Fruit fly (Drosophila melanogaster): ENCODE measurements around the gene jv.

Gene jv

dm6 chr3L:6589429-6590062 is at the start of gene jv:
Gene jv (minus strand): TSS chr3L:6589479.
- no peak for TF ChIP-seq CG17801 (GFP tag; optimal IDR thresholded peaks at IDR 0.05; ENCODE audit: partially characterized antibody)

dm6 chr3L:6623669-6624204 is 34.5 kb upstream of the jv start, which contains the start of gene GluRIA:
Gene GluRIA (plus strand): TSS chr3L:6624032.
- no peak for TF ChIP-seq CG17801 (GFP tag; optimal IDR thresholded peaks at IDR 0.05; ENCODE audit: partially characterized antibody)

DNA sequence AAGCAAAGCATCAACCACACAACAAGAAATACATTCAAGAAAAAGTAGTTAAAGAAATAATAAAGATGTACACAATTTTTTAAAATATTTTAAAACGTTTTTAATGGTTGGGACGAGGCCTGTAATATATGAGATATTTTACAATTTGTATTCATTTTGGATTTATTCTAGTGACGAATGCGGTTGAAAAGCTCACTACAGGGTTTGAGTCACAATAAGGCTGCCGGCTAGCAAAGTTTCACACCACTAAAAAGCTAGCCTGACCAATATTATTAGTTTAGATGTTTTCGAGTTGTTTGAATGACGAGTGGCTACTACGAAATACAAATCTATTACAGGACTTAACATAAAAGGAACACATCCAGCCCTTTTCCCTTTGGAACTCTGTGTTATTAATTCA is 29.8 kb upstream of the jv start:
- no peak for TF ChIP-seq CG17801 (GFP tag; optimal IDR thresholded peaks at IDR 0.05; ENCODE audit: partially characterized antibody)

- no peak for TF ChIP-seq CG17801 (GFP tag; optimal IDR thresholded peaks at IDR 0.05; ENCODE audit: partially characterized antibody)
These were observed 25.9 kb upstream of the jv start for dm6 chr3L:6615181-6615580.

DNA sequence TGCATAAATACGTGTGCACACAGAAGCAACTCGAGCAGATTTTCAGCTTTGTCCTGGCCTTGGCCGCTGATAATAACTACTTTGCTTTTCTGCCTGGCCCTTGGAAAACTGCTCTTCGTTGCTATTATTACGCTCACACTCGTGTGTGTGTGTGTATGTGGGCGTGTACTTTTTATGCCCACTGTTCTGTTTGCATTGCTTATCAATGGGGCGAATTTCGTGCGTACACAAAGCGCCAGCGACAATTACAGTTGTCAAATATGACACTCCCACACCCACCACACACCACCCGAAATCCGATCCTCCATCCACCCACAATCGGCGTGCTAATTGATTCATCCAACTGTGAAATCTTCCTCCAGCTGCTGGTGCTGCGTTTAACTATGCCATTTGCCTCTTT is 23.4 kb upstream of the jv start:
- no peak for TF ChIP-seq CG17801 (GFP tag; optimal IDR thresholded peaks at IDR 0.05; ENCODE audit: partially characterized antibody)

dm6 chr3L:6608884-6609552 is 19.7 kb upstream of the jv start, which contains the start of gene axed:
Gene axed (plus strand): TSS chr3L:6609325.
- no peak for TF ChIP-seq CG17801 (GFP tag; optimal IDR thresholded peaks at IDR 0.05; ENCODE audit: partially characterized antibody)

DNA sequence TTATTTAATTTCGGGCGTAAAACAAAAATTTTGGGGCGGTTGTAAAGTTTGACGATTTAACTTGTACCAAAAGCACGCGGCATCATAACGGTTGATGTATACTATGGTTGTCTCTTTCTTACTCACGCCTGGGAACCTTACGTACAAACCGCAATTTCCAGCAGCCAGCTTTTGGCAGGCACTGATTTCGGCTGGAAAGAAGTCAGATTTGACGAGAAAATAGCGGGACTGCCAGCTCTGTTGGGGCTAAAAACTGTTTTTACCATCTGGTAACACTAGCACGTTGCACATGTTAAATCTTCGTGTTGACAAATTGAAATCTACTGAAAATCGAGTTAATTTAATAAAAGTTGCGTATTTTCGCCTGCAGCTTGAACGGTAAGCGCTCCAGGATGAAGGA is 16.6 kb upstream of the jv start, which contains the start of gene zpg:
Gene zpg, minus strand, starts transcription at position 108 of the 400 bp plus-strand sequence.
- TF ChIP-seq CG17801 (GFP tag; optimal IDR thresholded peaks at IDR 0.05; ENCODE audit: partially characterized antibody): no peak

- no peak for TF ChIP-seq CG17801 (GFP tag; optimal IDR thresholded peaks at IDR 0.05; ENCODE audit: partially characterized antibody)
These were observed 14.0 kb upstream of the jv start, which contains the start of the genes ndl and Rexo5 for dm6 chr3L:6603266-6603734. Gene ndl (minus strand): TSS chr3L:6603366. Gene Rexo5 (plus strand): TSS chr3L:6603684.

- TF ChIP-seq CG17801 (GFP tag; optimal IDR thresholded peaks at IDR 0.05; ENCODE audit: partially characterized antibody): no peak
These were observed 11.9 kb downstream of the jv start for dm6 chr3L:6577313-6577852.

- TF ChIP-seq CG17801 (GFP tag; optimal IDR thresholded peaks at IDR 0.05; ENCODE audit: partially characterized antibody): no peak
These were observed 12.6 kb downstream of the jv start for dm6 chr3L:6576709-6577108.

DNA sequence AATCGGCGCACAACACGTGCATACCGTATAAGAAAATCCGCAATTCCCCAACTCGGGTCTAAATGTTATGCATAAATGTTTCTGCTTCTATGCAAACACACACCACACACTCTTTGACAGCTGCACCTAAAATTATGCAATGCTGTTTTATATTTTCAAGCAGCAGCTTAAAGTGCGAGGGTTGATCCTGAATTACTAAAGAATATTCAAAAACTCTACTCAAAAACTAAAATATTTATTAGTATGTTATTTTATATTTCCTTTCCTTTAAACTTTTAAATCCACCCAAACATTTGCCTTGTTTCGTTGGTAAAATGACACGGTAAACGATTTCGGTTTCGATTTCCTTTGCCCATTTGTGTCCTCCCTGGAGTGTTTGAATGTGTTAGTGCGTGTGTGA is 28.2 kb downstream of the jv start:
- TF ChIP-seq CG17801 (GFP tag; optimal IDR thresholded peaks at IDR 0.05; ENCODE audit: partially characterized antibody): no peak

dm6 chr3L:6558516-6558915 is 30.8 kb downstream of the jv start:
- TF ChIP-seq CG17801 (GFP tag; optimal IDR thresholded peaks at IDR 0.05; ENCODE audit: partially characterized antibody): no peak

DNA sequence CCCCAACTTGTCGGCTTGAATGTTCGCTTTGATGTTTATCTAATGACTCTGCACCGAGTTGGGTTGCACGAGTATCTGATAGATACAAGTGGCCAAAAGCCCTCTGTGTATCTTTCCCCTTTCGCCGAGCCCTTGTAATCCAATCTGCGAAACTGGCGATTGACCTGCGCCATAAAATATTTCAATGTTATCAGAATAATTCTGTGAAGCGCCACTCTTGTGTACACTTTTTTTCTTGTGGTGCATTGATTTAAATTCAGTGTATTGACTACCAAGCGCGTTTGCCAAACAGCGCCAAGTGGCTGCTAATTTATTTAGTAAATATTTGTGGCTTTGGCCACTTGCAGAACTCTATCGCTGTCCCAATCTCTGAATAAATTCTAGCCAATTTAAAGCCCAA is 33.1 kb downstream of the jv start:
- no peak for TF ChIP-seq CG17801 (GFP tag; optimal IDR thresholded peaks at IDR 0.05; ENCODE audit: partially characterized antibody)

DNA sequence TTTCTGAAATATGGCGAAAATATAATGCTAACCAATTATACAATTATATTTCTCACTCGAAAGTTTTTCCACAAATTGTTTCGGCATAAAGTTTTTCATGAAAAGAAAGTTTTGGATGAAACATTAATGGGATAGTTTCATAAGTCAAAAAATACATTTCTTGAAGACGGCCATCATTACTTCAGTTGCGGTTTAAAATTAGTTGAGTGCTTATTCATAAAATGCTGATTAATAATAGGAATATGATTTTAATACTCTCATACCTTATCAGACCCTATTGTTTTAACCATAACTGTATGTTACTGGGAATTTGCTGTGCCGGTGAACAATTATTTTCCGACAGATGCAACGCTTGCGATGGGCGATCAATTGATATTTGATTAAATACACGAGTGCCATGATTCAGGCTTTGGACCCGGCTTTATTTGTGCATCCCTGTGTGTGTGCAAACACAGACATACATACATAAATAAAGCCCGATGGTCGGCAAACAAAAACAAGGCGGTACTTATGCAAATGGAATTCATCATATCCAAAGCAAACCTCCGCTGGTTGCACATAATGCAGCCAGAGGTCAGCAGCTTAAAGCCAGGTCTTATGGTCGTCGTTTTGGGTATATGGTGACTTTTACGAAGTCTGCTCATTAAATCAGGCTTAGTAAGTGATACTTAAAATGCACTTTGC is 35.1 kb downstream of the jv start:
- no peak for TF ChIP-seq CG17801 (GFP tag; optimal IDR thresholded peaks at IDR 0.05; ENCODE audit: partially characterized antibody)

dm6 chr3L:6552968-6553402 is 36.3 kb downstream of the jv start:
- peak; percentile 94 for TF ChIP-seq CG17801 (GFP tag; optimal IDR thresholded peaks at IDR 0.05; ENCODE audit: partially characterized antibody)

Measured in ovary, adult (tissue).